Worm (Caenorhabditis elegans) whole organism, L4/young adult: Measurements from ENCODE around the gene F59D12.5.

Source experiments
- W03F9.2 ChIP-seq: fragments of 150-350 bp; optimal IDR thresholded peaks from 2 replicates; lab custom pipeline; 2014; ENCODE audit warnings: missing biosample characterization, missing genetic modification characterization
- dao-5 ChIP-seq: sonication (generic microtip); optimal IDR thresholded peaks from 2 replicates; lab custom pipeline; 2016; ENCODE audit warnings: missing genotype, missing genetic modification characterization, moderate library complexity, missing compliant biosample characterization

DNA sequence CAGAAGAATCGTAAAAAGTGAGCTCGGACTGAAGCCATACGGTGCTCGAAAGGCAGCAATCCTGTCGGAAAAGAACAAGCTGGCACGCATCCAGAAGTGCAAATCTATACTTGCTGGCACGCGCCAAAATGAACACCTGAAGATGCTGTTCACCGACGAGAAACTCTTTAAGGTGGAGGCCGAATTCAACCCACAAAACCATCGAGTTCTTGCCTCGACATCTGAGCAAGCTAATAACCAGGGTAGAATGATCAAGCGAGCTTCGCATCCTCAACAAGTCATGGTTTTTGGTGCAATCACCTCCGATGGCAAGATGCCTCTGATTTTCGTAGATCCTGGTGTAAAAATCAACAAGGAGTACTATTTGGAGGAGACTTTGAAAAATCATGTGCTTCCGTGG is 46.3 kb upstream of the F59D12.5 start:
- TF ChIP-seq dao-5 (tag; lab: Kevin White, UChicago) (no peak), W03F9.2 (tag; lab: Kevin White, UChicago) (no peak)
